Fruit fly (Drosophila melanogaster) ovary, adult (tissue): ENCODE results near the gene CG15167.
A peak's percentile ranks its signal among the peaks of the same experiment; 100 is the strongest.

Experiments
- CG17801 ChIP-seq: fragments of 200-800 bp; optimal IDR thresholded peaks from 2 replicates; lab custom pipeline; 2019; ENCODE audit warnings: missing biosample characterization, mild to moderate bottlenecking, missing genetic modification characterization, moderate library complexity; ENCODE audit not compliant: partially characterized antibody

CG15167 gene

DNA sequence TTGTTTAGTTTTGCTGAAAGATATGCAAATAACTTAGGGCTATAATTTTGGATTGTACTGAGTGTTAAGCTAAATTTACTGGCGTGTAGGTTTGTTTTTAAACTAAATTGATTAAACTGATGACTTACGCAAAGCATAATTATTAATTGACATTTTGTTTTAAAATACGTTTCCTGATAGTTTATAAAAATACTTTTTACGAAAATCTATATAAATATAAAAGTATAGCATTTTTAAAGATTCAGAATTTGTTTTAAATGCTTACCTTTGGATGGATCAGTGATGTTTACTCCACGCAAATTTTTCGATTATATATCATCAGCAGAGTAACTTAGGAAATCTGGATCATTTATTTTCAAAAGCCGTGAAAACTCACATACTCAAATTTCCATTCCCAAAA lies at the start of gene CG15167, which contains the start of gene CG42752:
Gene CG15167 (plus strand): TSS at position 349 of the 400 bp plus-strand sequence.
Gene CG42752 (minus strand): TSS at position 101 of the 400 bp plus-strand sequence.
- TF ChIP-seq CG17801 (GFP tag; lab: Kevin White, UChicago) = no peak

DNA sequence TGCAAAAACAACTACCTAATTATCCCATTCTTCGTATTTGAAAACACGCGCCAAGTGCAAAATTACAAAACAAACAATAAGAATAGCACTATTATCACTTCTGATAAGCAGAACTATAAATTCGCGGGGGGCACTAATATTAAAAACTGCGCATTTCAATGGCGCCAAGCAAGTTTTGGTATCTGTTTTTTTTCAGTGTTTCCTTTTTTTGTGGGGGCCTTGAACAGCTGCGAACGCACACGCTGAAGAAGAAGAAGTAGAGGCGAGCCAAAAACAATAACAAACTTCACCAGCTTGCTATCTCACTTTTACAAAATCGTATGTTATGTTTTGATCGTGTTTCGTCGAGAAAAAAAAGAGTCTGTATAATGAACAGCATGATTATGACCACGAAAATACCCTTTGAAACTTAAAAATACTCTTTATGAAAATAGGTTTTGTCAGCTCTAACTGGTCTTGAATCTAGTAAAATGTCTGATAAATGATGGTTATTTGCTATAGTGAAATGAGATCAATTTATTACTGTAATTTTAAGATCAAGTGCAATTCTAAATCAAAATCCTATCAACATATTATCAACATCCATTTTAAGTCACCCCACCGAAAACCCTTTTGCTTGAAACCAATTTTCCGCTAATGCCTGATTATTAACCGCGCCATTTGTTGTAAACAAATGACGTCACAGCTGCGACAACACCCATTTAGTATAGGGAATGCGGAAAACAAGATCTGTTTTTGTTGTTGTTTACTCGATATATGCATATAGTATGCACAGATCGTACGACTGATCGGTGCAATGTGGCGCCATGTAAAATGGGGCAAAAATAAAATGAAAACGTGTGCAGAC lies 46.1 kb upstream of the CG15167 start:
- TF ChIP-seq CG17801 (GFP tag; lab: Kevin White, UChicago) = peak; percentile 94

DNA sequence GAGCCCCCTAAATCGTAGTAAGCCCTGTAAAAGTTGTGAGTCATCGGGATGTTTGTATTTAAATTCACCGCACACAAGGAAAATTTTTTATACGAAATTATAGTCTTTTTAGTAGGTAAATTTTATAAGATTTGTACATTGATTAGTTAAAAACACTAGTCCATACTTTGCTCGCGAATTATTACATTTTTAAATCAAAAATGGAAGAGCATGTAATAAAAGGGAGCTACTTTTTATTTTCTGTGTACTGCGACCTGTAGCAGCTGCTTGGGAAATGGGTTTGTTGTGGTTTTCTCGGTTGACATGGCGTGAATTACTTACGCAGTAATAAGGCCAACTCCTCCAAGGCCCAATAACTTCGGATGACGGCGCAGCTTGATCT lies 45.4 kb upstream of the CG15167 start:
- TF ChIP-seq CG17801 (GFP tag; lab: Kevin White, UChicago) = no peak

DNA sequence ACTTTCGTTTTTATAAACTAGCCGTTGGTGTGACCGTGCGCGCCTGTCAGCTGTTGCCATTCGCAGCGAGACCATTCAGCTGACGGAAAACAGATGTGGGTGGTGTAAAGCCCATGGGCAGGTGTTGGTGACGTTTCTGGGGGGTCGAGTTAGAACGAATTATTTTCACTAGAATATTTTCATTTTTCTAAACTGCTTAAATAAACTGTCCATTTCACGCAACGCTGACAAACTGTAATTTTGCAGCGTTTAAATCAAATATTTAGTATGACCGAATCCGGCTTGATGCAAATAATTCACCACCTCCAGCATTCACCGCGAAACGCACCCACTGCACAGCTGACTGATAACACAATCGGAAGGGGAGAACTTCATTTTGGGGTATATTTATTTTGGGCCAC lies 44.8 kb upstream of the CG15167 start, which contains the start of the genes CG10383 and CG10338:
Gene CG10383 (minus strand): TSS at position 199 of the 401 bp plus-strand sequence.
Gene CG10338 (plus strand): TSS at position 261 of the 401 bp plus-strand sequence.
- TF ChIP-seq CG17801 (GFP tag; lab: Kevin White, UChicago) = peak; percentile 68

DNA sequence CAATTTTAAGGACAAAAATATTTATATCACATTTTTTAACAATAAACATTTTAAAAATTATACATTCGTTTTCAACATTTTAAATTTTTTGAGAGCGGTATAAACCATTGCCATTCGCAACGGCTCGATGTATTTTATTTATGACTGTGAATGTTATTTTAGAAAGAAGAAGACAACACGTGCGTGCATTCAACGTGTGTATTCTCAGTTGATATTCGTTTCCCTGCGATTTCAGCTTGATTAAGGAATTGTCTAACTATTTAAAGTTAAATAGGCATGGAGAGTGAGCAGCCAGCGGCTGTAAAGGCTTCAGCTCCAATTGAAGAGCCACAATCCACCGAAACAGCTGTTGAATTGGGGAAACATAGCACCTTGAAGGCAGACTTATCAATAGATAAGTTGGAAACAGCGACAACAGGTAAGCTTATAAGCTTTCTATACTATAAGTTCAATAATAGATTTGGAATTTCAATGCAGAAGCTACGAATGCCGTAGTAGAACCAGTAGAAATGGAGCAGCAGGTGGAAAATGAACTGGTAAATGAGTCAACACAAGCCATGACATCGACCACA lies 41.5 kb upstream of the CG15167 start, which contains the start of gene CG10341:
Gene CG10341 (plus strand): TSS at position 156 of the 572 bp plus-strand sequence.
- peak; percentile 10 for TF ChIP-seq CG17801 (GFP tag; lab: Kevin White, UChicago)

DNA sequence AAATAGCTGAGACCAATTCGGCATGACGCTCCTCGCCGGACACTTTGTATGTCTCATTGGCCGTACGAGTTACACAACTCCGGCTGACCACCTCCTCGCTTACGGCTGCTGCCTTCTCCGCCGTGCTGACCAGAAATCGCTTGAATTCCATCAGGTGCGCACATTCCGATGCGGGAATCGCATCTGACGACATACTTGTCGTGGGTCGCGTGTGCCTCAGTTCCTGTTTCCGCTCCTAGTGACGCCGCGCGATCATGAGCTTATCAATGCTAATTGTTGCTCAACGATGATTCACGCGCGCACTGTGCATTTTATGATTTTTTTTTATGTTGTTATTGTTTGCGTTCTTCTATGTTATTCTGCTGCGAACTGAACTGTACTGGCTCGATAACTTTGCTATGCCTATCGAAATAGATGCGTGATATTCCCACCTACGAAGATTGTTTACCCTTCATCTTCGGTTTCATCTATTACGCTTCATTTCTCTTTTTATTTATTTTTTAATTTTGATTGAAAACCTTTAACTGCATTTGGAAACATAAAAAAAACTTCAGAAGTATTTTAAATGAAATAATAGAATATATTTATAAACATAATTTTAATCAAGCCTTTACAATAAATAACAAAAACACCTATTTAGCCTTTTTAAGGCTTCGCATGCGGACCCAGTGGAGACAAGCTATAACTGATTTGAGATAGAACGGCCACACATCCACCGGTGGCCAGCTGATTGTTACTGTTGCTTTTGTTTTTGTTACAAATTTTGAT lies 37.3 kb upstream of the CG15167 start, which contains the start of the genes CG10376 and CG10343:
Gene CG10376 (minus strand): TSS at position 385 of the 768 bp plus-strand sequence.
Gene CG10343 (plus strand): TSS at position 753 of the 768 bp plus-strand sequence.
- peak; percentile 69 for TF ChIP-seq CG17801 (GFP tag; lab: Kevin White, UChicago)

DNA sequence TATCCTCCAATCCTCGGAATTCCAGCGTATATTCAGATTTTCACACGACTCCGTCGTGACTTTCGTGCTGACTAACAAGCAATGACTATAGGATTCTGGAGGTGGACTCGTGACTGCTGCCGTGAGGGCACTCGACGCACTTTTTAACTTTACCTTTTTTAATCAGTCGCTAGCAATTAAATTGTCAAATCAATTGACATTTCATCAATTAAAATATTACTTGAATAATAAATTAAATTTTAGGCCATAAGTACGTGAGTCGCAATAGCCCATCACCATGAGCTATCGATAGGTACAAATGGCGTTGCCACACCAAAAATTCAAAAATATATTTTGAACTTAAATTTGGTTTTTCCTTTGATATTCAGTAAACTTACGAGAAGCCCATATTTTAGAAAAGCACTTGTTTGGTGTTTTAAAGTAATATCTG lies 34.5 kb upstream of the CG15167 start, which contains the start of gene Jwa:
Gene Jwa (minus strand): TSS at position 87 of the 430 bp plus-strand sequence.
- peak; percentile 73 for TF ChIP-seq CG17801 (GFP tag; lab: Kevin White, UChicago)

DNA sequence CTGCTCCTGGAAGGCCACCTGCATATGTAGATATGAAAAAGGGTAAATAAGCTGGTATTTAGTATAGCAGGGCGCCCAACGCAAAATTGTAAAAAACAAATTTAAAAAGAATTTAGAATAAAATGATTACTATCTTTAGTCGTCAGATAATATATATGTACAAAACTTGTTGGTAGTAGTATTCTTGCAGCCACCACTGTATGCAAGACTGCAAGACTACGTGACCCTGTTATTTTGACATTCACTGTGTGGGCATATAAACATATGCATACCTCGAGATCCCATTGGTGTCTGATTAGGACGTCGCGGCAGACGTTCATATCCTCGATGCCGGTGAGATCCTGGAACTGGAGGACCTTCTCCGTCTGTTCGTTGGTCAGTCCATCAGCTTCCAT lies 32.3 kb upstream of the CG15167 start:
- TF ChIP-seq CG17801 (GFP tag; lab: Kevin White, UChicago) = no peak

DNA sequence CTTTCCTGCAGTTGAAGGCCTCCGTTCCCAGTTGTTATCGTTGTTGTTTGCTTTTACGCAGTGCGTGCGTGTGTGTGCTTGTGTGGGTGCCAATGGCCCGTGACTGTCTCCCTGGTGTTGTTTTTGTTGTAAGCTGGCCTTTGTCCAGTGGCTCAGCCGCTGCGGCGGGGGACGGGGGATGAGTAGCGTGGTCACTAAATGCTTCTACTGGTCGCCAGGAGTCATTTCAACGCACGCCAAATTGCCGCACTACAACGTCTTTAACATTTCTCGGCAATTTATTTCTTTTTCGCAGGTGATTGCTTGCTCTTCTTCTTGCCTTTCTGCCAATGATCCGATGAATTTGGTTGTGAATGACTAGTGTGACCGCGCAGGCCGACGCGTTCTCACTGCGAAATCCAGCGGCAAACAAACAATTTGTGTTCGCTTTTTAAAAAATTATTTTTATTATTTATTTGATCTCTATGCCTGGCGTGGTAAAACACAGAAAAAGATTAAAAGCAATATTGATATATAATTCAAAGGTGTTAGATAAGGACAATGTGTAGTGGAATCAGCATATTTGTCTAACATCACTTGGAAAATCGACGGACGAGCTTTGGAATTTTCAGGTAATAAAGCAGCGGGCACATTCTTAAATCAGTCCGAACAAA lies 31.8 kb upstream of the CG15167 start, which contains the start of the genes Faf2 and Grip71:
Gene Faf2 (minus strand): TSS at position 450 of the 653 bp plus-strand sequence.
Gene Grip71 (plus strand): TSS at position 608 of the 653 bp plus-strand sequence.
- peak; percentile 73 for TF ChIP-seq CG17801 (GFP tag; lab: Kevin White, UChicago)

DNA sequence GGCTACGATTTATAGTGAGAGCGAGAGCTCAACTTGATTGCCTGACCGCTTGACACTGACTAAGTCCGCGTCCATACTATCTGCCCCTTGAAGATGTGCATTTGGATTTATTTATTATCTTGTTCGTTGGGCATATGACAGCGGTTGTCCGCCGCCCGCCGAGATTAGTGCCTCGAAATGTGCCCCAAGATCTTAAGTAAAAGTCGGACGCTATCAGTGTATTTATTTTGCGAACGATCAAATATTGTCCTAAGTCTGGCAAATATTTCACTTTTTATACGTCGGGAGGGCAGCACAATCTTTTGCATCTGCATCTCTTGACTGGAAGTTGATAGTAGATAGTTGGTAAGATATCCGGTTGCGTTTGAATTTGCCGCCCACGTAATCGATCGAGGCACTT lies 26.5 kb upstream of the CG15167 start, which contains the start of gene Irk3:
Gene Irk3 (minus strand): TSS at position 63 of the 400 bp plus-strand sequence.
- no peak for TF ChIP-seq CG17801 (GFP tag; lab: Kevin White, UChicago)

DNA sequence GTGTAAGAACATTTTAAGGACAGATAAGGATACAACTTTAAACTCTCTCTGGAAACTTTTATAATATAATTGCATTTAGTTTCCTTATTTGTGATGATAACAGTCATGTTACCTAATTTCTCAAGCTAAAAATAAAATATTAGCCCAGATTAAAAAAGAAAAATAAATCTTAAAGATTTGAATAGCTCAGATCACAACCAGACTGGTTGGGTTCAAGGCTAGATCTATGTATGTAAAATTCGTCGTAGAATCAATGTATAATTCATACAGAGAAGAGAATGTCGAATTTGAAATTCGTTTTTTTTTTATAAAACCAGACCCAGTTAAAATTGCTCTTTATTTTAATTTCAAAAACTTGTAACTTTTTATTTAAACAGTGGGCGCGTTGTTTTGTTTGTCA lies 26.1 kb upstream of the CG15167 start:
- no peak for TF ChIP-seq CG17801 (GFP tag; lab: Kevin White, UChicago)

DNA sequence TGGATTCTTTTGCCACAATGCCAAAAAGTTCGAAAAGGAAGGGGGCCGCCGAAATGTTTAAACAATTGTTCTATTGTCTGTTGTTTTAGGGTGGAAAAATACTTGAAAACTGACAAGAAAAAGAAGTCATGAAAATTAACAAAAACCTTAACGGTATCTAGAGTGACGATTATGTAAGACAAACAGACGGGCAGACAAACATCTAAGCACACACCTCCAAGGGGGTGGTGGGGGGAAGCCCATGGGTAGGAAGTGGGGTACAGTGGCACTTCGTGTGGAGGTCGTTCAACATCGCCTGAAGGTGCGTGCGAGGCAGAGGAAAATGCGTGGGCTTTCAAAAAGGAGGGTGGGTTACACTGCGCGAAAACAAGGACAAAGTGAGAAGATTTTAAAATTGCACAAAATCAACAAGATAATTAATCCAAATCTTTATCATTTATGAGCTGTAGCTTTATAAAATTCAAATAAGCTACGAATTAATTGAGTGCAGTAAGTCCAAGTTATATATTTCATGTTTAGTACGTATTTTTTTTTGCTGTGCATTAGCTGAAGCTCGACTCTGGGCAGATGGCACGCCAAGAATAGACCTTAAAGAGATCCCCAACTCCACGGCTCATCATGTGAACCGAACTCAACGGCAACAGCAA lies 22.7 kb upstream of the CG15167 start:
- no peak for TF ChIP-seq CG17801 (GFP tag; lab: Kevin White, UChicago)

DNA sequence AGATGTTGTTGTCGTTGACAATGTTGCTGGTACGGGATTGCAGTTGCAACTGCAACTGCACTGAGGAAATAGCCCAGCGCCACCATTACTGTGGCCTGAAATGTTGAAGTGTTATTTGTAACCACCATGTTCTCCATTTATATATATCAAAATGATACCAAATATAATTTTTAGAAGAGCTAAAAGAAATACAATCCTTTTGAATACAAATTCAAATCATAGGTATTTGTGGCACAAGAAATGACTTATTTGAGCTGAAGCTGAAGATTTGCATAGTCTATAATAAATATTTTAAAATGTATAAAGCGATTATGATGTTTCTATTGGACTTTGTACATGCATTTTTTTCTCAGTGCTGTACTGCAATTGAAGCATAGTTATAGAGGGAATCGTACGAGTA lies 20.6 kb upstream of the CG15167 start:
- TF ChIP-seq CG17801 (GFP tag; lab: Kevin White, UChicago) = no peak
